Worm (Caenorhabditis elegans) whole organism, midembryonic: ENCODE measurements around the gene eyg-1.

Experiments
- T22C8.4 ChIP-seq: fragments of 200-800 bp; sonication (Bioruptor generic); IDR thresholded peaks from 2 replicates; pipeline ENCODE4 v1.3.6; 2022; ENCODE audit warnings: missing genetic modification characterization, missing compliant biosample characterization
- ref-1 ChIP-seq: fragments of 200-800 bp; sonication (Bioruptor generic); conservative IDR thresholded peaks from 2 replicates; pipeline ENCODE4 v1.3.6; 2022; ENCODE audit warnings: missing genetic modification reagents, missing genetic modification characterization, missing compliant biosample characterization
- ztf-29 ChIP-seq: fragments of 200-800 bp; sonication (Bioruptor generic); IDR thresholded peaks from 2 replicates; pipeline ENCODE4 v1.3.6; 2022; ENCODE audit warnings: missing genetic modification reagents, missing genetic modification characterization, missing compliant biosample characterization

DNA sequence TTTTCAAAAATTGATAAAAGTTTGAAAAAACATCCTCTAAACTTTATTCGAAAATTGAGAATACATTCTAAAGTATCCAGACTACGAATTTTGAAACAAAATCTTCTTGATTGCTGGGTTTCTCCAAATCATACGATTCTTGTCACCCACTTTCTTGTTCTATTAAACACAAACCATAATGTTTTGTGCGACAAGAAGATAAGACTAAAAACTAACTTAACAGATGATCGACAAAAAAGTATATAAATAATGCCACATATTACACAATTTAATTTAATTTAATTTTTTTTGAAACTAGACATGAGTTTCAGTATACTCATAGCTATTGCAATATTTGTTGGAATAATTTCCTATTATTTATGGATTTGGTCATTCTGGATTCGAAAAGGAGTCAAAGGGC lies 24.4 kb downstream of the eyg-1 start, which contains the start of gene cyp-13A7:
- no peak for TF ChIP-seq T22C8.4 (GFP tag; lab: Robert Waterston, UW)
- TF ChIP-seq ztf-29 (GFP tag; lab: Robert Waterston, UW), result no peak
- TF ChIP-seq ref-1, result no peak
